Fruit fly (Drosophila melanogaster) S2 (cell line): ENCODE measurements around the gene MAPk-Ak2.

Experiments
- CG8478 ChIP-seq: fragments of >200 bp; optimal IDR thresholded peaks from 2 replicates; lab custom pipeline; 2018
- CTCF ChIP-seq, 2 experiments: fragments of >200 bp; optimal IDR thresholded peaks; 2 replicates each; lab custom pipeline; 2018

DNA sequence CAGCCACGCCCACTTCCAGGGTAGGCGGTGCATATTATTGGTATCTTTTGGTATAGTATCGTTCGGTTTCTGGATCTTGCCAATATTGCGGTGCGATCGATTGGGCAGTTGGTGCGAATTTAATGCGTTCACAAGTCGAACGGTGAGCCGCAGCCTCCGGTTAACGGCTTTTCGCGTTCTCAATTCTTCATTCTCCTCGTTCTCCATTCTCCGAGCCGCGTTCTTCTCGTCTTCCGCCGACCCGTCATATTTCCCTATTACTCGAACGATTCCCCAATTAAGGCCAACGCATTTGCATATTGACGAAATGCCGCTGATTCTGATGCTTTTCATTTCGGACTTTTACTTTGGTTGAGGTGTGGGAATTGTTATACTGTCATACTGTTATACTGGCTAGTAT is 12.5 kb upstream of the MAPk-Ak2 start, which contains the start of gene CG42264:
- TF ChIP-seq CTCF (optimal IDR thresholded peaks at IDR 0.05; lab: Kevin White, UChicago) (no peak), CG8478 (lab: Kevin White, UChicago) (no peak)
